Fruit fly (Drosophila melanogaster) whole organism, embryonic: Measurements from ENCODE around the gene Rtca.

Source experiments
- Adf1 ChIP-seq: fragments of 200-800 bp; sonication (Bioruptor generic); IDR thresholded peaks from 2 replicates; pipeline ENCODE4 v1.3.6; 2022; ENCODE audit warnings: missing biosample characterization, missing genetic modification characterization
- CG10462 ChIP-seq: fragments of 200-800 bp; sonication (Bioruptor generic); optimal IDR thresholded peaks from 2 replicates; lab custom pipeline; 2016; ENCODE audit warnings: missing biosample characterization, missing genetic modification characterization
- CG10654 ChIP-seq: fragments of 200-800 bp; sonication (Bioruptor generic); optimal IDR thresholded peaks from 2 replicates; lab custom pipeline; 2016; ENCODE audit warnings: missing biosample characterization, missing genetic modification characterization
- CG11723 ChIP-seq: fragments of 200-800 bp; sonication (Bioruptor generic); optimal IDR thresholded peaks from 2 replicates; lab custom pipeline; 2017; ENCODE audit warnings: missing biosample characterization, mild to moderate bottlenecking, missing genetic modification characterization
- CG12299 ChIP-seq: fragments of 200-800 bp; sonication (Bioruptor generic); optimal IDR thresholded peaks from 2 replicates; lab custom pipeline; 2018; ENCODE audit warnings: missing biosample characterization, mild to moderate bottlenecking, missing genetic modification characterization
- CG1233 ChIP-seq: fragments of 200-800 bp; sonication (Bioruptor generic); optimal IDR thresholded peaks from 4 replicates; lab custom pipeline; 2018; ENCODE audit warnings: missing biosample characterization, mild to moderate bottlenecking, missing genetic modification characterization
- CG1529 ChIP-seq: fragments of 200-800 bp; sonication (Bioruptor generic); optimal IDR thresholded peaks from 3 replicates; lab custom pipeline; 2018; ENCODE audit warnings: missing biosample characterization, missing genetic modification characterization
- CG1647 ChIP-seq: fragments of 200-800 bp; sonication (Bioruptor generic); optimal IDR thresholded peaks from 3 replicates; lab custom pipeline; 2016; ENCODE audit warnings: missing biosample characterization, missing genetic modification characterization
- CG17912 ChIP-seq: fragments of 200-800 bp; sonication (Bioruptor generic); optimal IDR thresholded peaks from 2 replicates; lab custom pipeline; 2018; ENCODE audit warnings: missing biosample characterization, mild to moderate bottlenecking, missing genetic modification characterization
- CG18262 ChIP-seq: fragments of 200-800 bp; optimal IDR thresholded peaks from 3 replicates; lab custom pipeline; 2019; ENCODE audit warnings: missing biosample characterization, mild to moderate bottlenecking, missing genetic modification characterization, moderate library complexity
- CG18764 ChIP-seq: fragments of 200-800 bp; sonication (Bioruptor generic); optimal IDR thresholded peaks from 3 replicates; lab custom pipeline; 2016; ENCODE audit warnings: missing biosample characterization, missing genetic modification characterization
- CG2712 ChIP-seq: fragments of 200-800 bp; optimal IDR thresholded peaks from 3 replicates; lab custom pipeline; 2019; ENCODE audit warnings: missing biosample characterization, mild to moderate bottlenecking, missing genetic modification characterization, moderate library complexity
- CG32532 ChIP-seq: fragments of 200-800 bp; sonication (Bioruptor generic); IDR thresholded peaks from 2 replicates; pipeline ENCODE4 v1.3.6; 2022; ENCODE audit warnings: missing biosample characterization, missing genetic modification characterization
- CG3726 ChIP-seq: fragments of 200-800 bp; sonication (Bioruptor generic); IDR thresholded peaks from 3 replicates; pipeline ENCODE4, ENCODE4 v1.3.6; 2022; ENCODE audit warnings: missing biosample characterization, missing genetic modification characterization
- CG4730 ChIP-seq: fragments of 200-800 bp; sonication (Bioruptor generic); IDR thresholded peaks from 2 replicates; pipeline ENCODE4 v1.3.6; 2022; ENCODE audit warnings: missing biosample characterization, missing genetic modification characterization
- CG6175 ChIP-seq: fragments of 200-800 bp; sonication (Bioruptor generic); IDR thresholded peaks from 3 replicates; pipeline ENCODE4 v1.3.6; 2022; ENCODE audit warnings: missing biosample characterization, missing genetic modification characterization
- CG6654 ChIP-seq: fragments of 200-800 bp; sonication (Bioruptor generic); optimal IDR thresholded peaks from 2 replicates; lab custom pipeline; 2017; ENCODE audit warnings: missing biosample characterization, mild to moderate bottlenecking, missing genetic modification characterization
- CG6791 ChIP-seq: fragments of 200-800 bp; sonication (Bioruptor generic); IDR thresholded peaks from 3 replicates; pipeline ENCODE4 v1.3.6; 2022; ENCODE audit warnings: missing biosample characterization, missing genetic modification characterization; ENCODE audit not compliant: partially characterized antibody
- CG9932 ChIP-seq: fragments of 200-800 bp; sonication (Bioruptor generic); IDR thresholded peaks from 2 replicates; pipeline ENCODE4 v1.3.6; 2022; ENCODE audit warnings: missing biosample characterization, missing genetic modification characterization
- CHES-1-like ChIP-seq: fragments of 200-800 bp; sonication (Bioruptor generic); optimal IDR thresholded peaks from 2 replicates; lab custom pipeline; 2016; ENCODE audit warnings: missing biosample characterization, missing genetic modification characterization
- D19A ChIP-seq: fragments of 200-800 bp; optimal IDR thresholded peaks from 3 replicates; lab custom pipeline; 2019; ENCODE audit warnings: missing biosample characterization, mild to moderate bottlenecking, missing genetic modification characterization, moderate library complexity
- Dll ChIP-seq: fragments of 200-800 bp; sonication (Bioruptor generic); IDR thresholded peaks from 4 replicates; pipeline ENCODE4 v1.3.6; 2022; ENCODE audit warnings: missing biosample characterization, missing genetic modification characterization; ENCODE audit not compliant: partially characterized antibody
- Doc2 ChIP-seq: fragments of 200-800 bp; sonication (Bioruptor generic); IDR thresholded peaks from 2 replicates; pipeline ENCODE4 v1.3.6; 2022; ENCODE audit warnings: missing biosample characterization, missing genetic modification characterization
- H15 ChIP-seq: fragments of 200-800 bp; sonication (Bioruptor generic); IDR thresholded peaks from 3 replicates; pipeline ENCODE4 v1.3.6; 2022; ENCODE audit warnings: missing biosample characterization, missing genetic modification characterization
- HHEX ChIP-seq: fragments of 200-800 bp; sonication (Bioruptor generic); optimal IDR thresholded peaks from 3 replicates; lab custom pipeline; 2017; ENCODE audit warnings: missing biosample characterization, mild to moderate bottlenecking, missing genetic modification characterization, missing genetic modification reagents
- HLH54F ChIP-seq: fragments of 200-800 bp; sonication (Bioruptor generic); optimal IDR thresholded peaks from 3 replicates; lab custom pipeline; 2016; ENCODE audit warnings: missing biosample characterization, missing genetic modification characterization
- HLHmδ ChIP-seq: fragments of 200-800 bp; sonication (Bioruptor generic); optimal IDR thresholded peaks from 2 replicates; lab custom pipeline; 2018; ENCODE audit warnings: missing biosample characterization, mild to moderate bottlenecking, missing genetic modification characterization, moderate library complexity
- Hr39 ChIP-seq: fragments of >200 bp; optimal IDR thresholded peaks from 2 replicates; lab custom pipeline; 2017
- Mad ChIP-seq: fragments of 200-800 bp; sonication (Bioruptor generic); optimal IDR thresholded peaks from 2 replicates; lab custom pipeline; 2016; ENCODE audit warnings: missing biosample characterization, missing genetic modification characterization
- Mes4 ChIP-seq: fragments of 200-800 bp; sonication (Bioruptor generic); optimal IDR thresholded peaks from 2 replicates; lab custom pipeline; 2016; ENCODE audit warnings: missing biosample characterization, missing genetic modification characterization
- NK7.1 ChIP-seq: fragments of 200-800 bp; sonication (Bioruptor generic); optimal IDR thresholded peaks from 3 replicates; lab custom pipeline; 2016; ENCODE audit warnings: missing biosample characterization, missing genetic modification characterization
- Sin3A ChIP-seq: fragments of >200 bp; optimal IDR thresholded peaks from 2 replicates; lab custom pipeline; 2018
- Xbp1 ChIP-seq: fragments of 200-800 bp; sonication (Bioruptor generic); optimal IDR thresholded peaks from 3 replicates; lab custom pipeline; 2016; ENCODE audit warnings: missing biosample characterization, mild to moderate bottlenecking, missing genetic modification characterization
- ato ChIP-seq: fragments of 200-800 bp; sonication (Bioruptor generic); IDR thresholded peaks from 2 replicates; pipeline ENCODE4 v1.3.6; 2022; ENCODE audit warnings: missing biosample characterization, missing genetic modification characterization; ENCODE audit not compliant: partially characterized antibody
- caup ChIP-seq: fragments of 200-800 bp; sonication (Bioruptor generic); optimal IDR thresholded peaks from 3 replicates; lab custom pipeline; 2017; ENCODE audit warnings: missing biosample characterization, mild to moderate bottlenecking, missing genetic modification characterization, moderate library complexity; ENCODE audit not compliant: severe bottlenecking
- ci ChIP-seq: fragments of 200-800 bp; sonication (Bioruptor generic); IDR thresholded peaks from 3 replicates; pipeline ENCODE4 v1.3.6; 2022; ENCODE audit warnings: missing biosample characterization, missing genetic modification characterization
- danr ChIP-seq: fragments of 200-800 bp; sonication (Bioruptor generic); IDR thresholded peaks from 2 replicates; pipeline ENCODE4 v1.3.6; 2022; ENCODE audit warnings: missing biosample characterization, missing genetic modification characterization
- dati ChIP-seq: fragments of 200-800 bp; sonication (Bioruptor generic); IDR thresholded peaks from 2 replicates; pipeline ENCODE4 v1.3.6; 2022; ENCODE audit warnings: missing biosample characterization, missing genetic modification characterization
- dmrt99B ChIP-seq: fragments of 200-800 bp; sonication (Bioruptor generic); optimal IDR thresholded peaks from 2 replicates; lab custom pipeline; 2018; ENCODE audit warnings: missing biosample characterization, mild to moderate bottlenecking, missing genetic modification characterization, moderate library complexity
- gro ChIP-seq: fragments of 200-800 bp; sonication (Bioruptor generic); optimal IDR thresholded peaks from 2 replicates; lab custom pipeline; 2016; ENCODE audit warnings: missing biosample characterization, missing genetic modification characterization
- gsb ChIP-seq: fragments of 200-800 bp; sonication (Bioruptor generic); IDR thresholded peaks from 2 replicates; pipeline ENCODE4 v1.3.6; 2022; ENCODE audit warnings: missing biosample characterization, missing genetic modification characterization
- hth ChIP-seq: fragments of >200 bp; optimal IDR thresholded peaks from 2 replicates; lab custom pipeline; 2017; ENCODE audit warnings: inconsistent platforms
- kni ChIP-seq: fragments of 200-800 bp; sonication (Bioruptor generic); optimal IDR thresholded peaks from 3 replicates; lab custom pipeline; 2017; ENCODE audit warnings: mild to moderate bottlenecking, missing biosample characterization, missing genetic modification reagents, missing genetic modification characterization
- phol ChIP-seq: fragments of 200-800 bp; sonication (Bioruptor generic); optimal IDR thresholded peaks from 3 replicates; lab custom pipeline; 2018; ENCODE audit warnings: missing biosample characterization, mild to moderate bottlenecking, missing genetic modification characterization, moderate library complexity
- ro ChIP-seq: fragments of 200-800 bp; sonication (Bioruptor generic); IDR thresholded peaks from 2 replicates; pipeline ENCODE4 v1.3.6; 2022; ENCODE audit warnings: missing biosample characterization, missing genetic modification characterization
- sug ChIP-seq: fragments of 200-800 bp; optimal IDR thresholded peaks from 2 replicates; lab custom pipeline; 2019; ENCODE audit warnings: missing biosample characterization, mild to moderate bottlenecking, missing genetic modification characterization, moderate library complexity
- tap ChIP-seq: fragments of 200-800 bp; optimal IDR thresholded peaks from 3 replicates; lab custom pipeline; 2019; ENCODE audit warnings: missing biosample characterization, mild to moderate bottlenecking, missing genetic modification characterization, moderate library complexity
- tgo ChIP-seq: fragments of 200-800 bp; sonication (Bioruptor generic); IDR thresholded peaks from 3 replicates; pipeline ENCODE4 v1.3.6; 2022; ENCODE audit warnings: missing biosample characterization, missing genetic modification characterization
- trem ChIP-seq: fragments of 200-800 bp; optimal IDR thresholded peaks from 3 replicates; lab custom pipeline; 2019; ENCODE audit warnings: missing biosample characterization, mild to moderate bottlenecking, missing genetic modification characterization, moderate library complexity
- usp ChIP-seq: fragments of >200 bp; optimal IDR thresholded peaks from 2 replicates; lab custom pipeline; 2017; ENCODE audit warnings: missing biosample characterization, missing genetic modification characterization
- wdn ChIP-seq: fragments of 200-800 bp; sonication (Bioruptor generic); IDR thresholded peaks from 2 replicates; pipeline ENCODE4 v1.3.6; 2022; ENCODE audit warnings: missing biosample characterization, missing genetic modification characterization
- wek ChIP-seq: fragments of 200-800 bp; sonication (Bioruptor generic); optimal IDR thresholded peaks from 3 replicates; lab custom pipeline; 2018; ENCODE audit warnings: missing biosample characterization, mild to moderate bottlenecking, missing genetic modification characterization, moderate library complexity
- z ChIP-seq: fragments of 200-800 bp; sonication (Bioruptor generic); IDR thresholded peaks from 3 replicates; pipeline ENCODE4 v1.3.6; 2022; ENCODE audit warnings: missing biosample characterization, missing genetic modification characterization

The Rtca gene

DNA sequence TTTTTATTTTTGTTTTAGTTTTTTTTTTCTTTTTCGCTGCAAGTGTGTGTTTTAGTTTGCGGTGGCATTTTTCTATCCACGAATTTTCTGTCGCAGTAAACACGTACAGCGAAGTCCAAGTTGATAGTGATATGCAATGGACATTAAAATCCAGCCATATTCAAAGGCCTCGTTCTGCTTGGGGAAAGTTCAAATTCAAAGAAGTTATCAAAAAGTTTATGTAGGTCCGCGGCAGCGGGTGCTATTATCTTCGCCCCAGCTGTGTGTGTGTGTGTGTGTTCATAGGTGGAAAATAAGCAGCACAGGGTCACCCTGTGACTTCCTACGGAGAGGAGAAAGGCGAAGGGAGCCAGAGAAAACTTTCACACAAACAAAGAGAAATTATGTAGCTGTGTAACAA, 15.3 kb downstream of the Rtca start (continued):
- no peak for TF ChIP-seq CG6791
- TF ChIP-seq tgo (GFP tag; lab: Robert Waterston, UW): peak; percentile 37; the same call in 1 of the 3 replicates
- TF ChIP-seq danr (GFP tag; lab: Robert Waterston, UW): peak; percentile 40; the same call in 1 of the 2 replicates
- TF ChIP-seq Mes4 (GFP tag; lab: Kevin White, UChicago): peak; percentile 64
- TF ChIP-seq CG1529 (GFP tag; lab: Kevin White, UChicago): peak; percentile 51
- peak; percentile 60 for TF ChIP-seq Xbp1 (GFP tag; lab: Kevin White, UChicago)
- TF ChIP-seq CG18262 (tag; lab: Kevin White, UChicago): peak; percentile 69
- no peak for TF ChIP-seq Adf1 (GFP tag; lab: Robert Waterston, UW)
- no peak for TF ChIP-seq ro (GFP tag; lab: Robert Waterston, UW)
- TF ChIP-seq Hr39 (lab: Kevin White, UChicago): no peak
- no peak for TF ChIP-seq kni
- TF ChIP-seq z (GFP tag; lab: Robert Waterston, UW): no peak
- TF ChIP-seq tap (tag; lab: Kevin White, UChicago): peak; percentile 51
- no peak for TF ChIP-seq HLHmδ (GFP tag; lab: Kevin White, UChicago)
- TF ChIP-seq CG10654 (GFP tag; lab: Kevin White, UChicago): peak; percentile 47
- TF ChIP-seq usp (GFP tag; lab: Kevin White, UChicago): no peak
- TF ChIP-seq wek (GFP tag; lab: Kevin White, UChicago): peak; percentile 55
- no peak for TF ChIP-seq CG18764 (GFP tag; lab: Kevin White, UChicago)
- TF ChIP-seq caup (GFP tag; lab: Kevin White, UChicago): no peak
- TF ChIP-seq Mad (GFP tag; lab: Kevin White, UChicago): no peak
- no peak for TF ChIP-seq sug (tag; lab: Kevin White, UChicago)
- TF ChIP-seq dmrt99B (tag; lab: Kevin White, UChicago): peak; percentile 76
- TF ChIP-seq CG9932 (GFP tag; lab: Robert Waterston, UW): peak; percentile 27; the same call in 1 of the 2 replicates
- TF ChIP-seq wdn: peak; percentile 53
- TF ChIP-seq CG10462: peak; percentile 27
- peak; percentile 51 for TF ChIP-seq CG11723 (GFP tag; lab: Kevin White, UChicago)
- no peak for TF ChIP-seq CG12299
- no peak for TF ChIP-seq ato (GFP tag; lab: Robert Waterston, UW)
- TF ChIP-seq gsb: no peak
- no peak for TF ChIP-seq NK7.1 (GFP tag; lab: Kevin White, UChicago)
- peak; percentile 66 for TF ChIP-seq CG32532 (GFP tag; lab: Robert Waterston, UW)
- peak; percentile 15 for TF ChIP-seq HHEX (GFP tag; lab: Kevin White, UChicago)
- 0 out of 3 replicates have a peak, but pooled peaks have one; percentile 42 for TF ChIP-seq H15 (GFP tag; lab: Robert Waterston, UW)
- TF ChIP-seq Dll: no peak
- TF ChIP-seq dati (GFP tag; lab: Robert Waterston, UW): peak; percentile 60
- TF ChIP-seq phol (tag; lab: Kevin White, UChicago): peak; percentile 53
- peak; percentile 29 for TF ChIP-seq CHES-1-like (GFP tag; lab: Kevin White, UChicago)
- 0 out of 3 replicates have a peak, but pooled peaks have one; percentile 37 for TF ChIP-seq CG3726 (GFP tag; lab: Robert Waterston, UW)
- no peak for TF ChIP-seq trem
- TF ChIP-seq CG6175: 0 out of 3 replicates have a peak, but pooled peaks have one; percentile 24
- no peak for TF ChIP-seq Sin3A (lab: Kevin White, UChicago)
- TF ChIP-seq CG17912 (GFP tag; lab: Kevin White, UChicago): no peak
- TF ChIP-seq D19A (tag; lab: Kevin White, UChicago): peak; percentile 56
- TF ChIP-seq CG6654 (GFP tag; lab: Kevin White, UChicago): no peak
- TF ChIP-seq CG1647: no peak
- peak; percentile 94 for TF ChIP-seq ci (GFP tag; lab: Robert Waterston, UW)
- no peak for TF ChIP-seq Doc2 (GFP tag; lab: Robert Waterston, UW)
- TF ChIP-seq CG2712 (tag; lab: Kevin White, UChicago): peak; percentile 69
- TF ChIP-seq HLH54F (GFP tag; lab: Kevin White, UChicago): peak; percentile 36
- peak; percentile 7 for TF ChIP-seq CG1233 (GFP tag; lab: Kevin White, UChicago)
- TF ChIP-seq hth: no peak
- no peak for TF ChIP-seq gro (GFP tag; lab: Kevin White, UChicago)
- TF ChIP-seq CG4730 (GFP tag; lab: Robert Waterston, UW): no peak
